Fruit fly (Drosophila melanogaster) whole organism, adult: ENCODE results near the gene IscU.

Source experiments
- bab1 ChIP-seq: fragments of 200-800 bp; sonication (Bioruptor generic); optimal IDR thresholded peaks from 3 replicates; lab custom pipeline; 2019; ENCODE audit warnings: missing biosample characterization, mild to moderate bottlenecking, missing genetic modification characterization, moderate library complexity
- cnc ChIP-seq, 2 experiments: fragments of >200 bp; optimal IDR thresholded peaks; 2 replicates each; lab custom pipeline; 2017
- kay ChIP-seq: fragments of 200-800 bp; sonication (Bioruptor generic); peaks from one replicate; lab custom pipeline; 2016; ENCODE audit warnings: missing biosample characterization, missing genetic modification characterization, borderline replicate concordance
- pad ChIP-seq: fragments of 200-800 bp; sonication (Bioruptor generic); optimal IDR thresholded peaks from 3 replicates; lab custom pipeline; 2017; ENCODE audit warnings: missing biosample characterization, missing genetic modification characterization, mild to moderate bottlenecking, moderate library complexity, missing genetic modification reagents

DNA sequence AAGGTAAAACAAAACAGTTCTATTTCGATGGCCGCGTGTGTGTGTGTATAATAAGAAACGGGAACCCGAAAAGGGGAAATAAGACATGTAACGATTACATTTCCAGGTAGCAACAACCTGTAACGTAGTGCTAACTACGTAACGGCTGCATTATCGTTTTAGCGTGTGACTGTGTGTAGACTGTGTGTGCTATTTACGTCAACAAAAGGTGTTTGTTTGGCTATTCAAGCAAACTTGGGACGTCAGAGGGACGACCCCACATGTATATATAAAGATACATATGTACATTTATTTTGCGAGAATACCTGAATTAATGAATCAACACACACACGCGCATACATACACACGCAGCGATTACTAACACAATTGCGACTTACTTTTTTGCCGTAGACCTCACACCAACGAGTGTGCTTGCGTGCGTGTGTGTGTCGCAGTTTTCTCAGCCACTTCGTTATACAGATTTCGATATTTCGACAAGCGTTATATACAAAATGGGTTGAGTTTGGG, 4.4 kb downstream of the IscU start:
- TF ChIP-seq pad (GFP tag; lab: Kevin White, UChicago) (peak; percentile 95), bab1 (GFP tag; lab: Kevin White, UChicago) (peak; percentile 13), kay (GFP tag; lab: Kevin White, UChicago) (peak; percentile 97), cnc (optimal IDR thresholded peaks at IDR 0.05; lab: Kevin White, UChicago) (peak in 1 of 2 experiments; percentile 17)
